Fruit fly (Drosophila melanogaster) whole organism, embryonic: ENCODE measurements around the gene lqfR.

ENCODE experiments used
- Aef1 ChIP-seq: fragments of 200-800 bp; sonication (Bioruptor generic); IDR thresholded peaks from 3 replicates; pipeline ENCODE4 v1.3.6; 2022; ENCODE audit warnings: missing biosample characterization, missing genetic modification characterization
- Atf6 ChIP-seq: fragments of 200-800 bp; sonication (Bioruptor generic); IDR thresholded peaks from 2 replicates; pipeline ENCODE4 v1.3.6; 2022; ENCODE audit warnings: missing biosample characterization, missing genetic modification characterization
- BEAF-32 ChIP-seq: fragments of 200-800 bp; sonication (Bioruptor generic); optimal IDR thresholded peaks from 3 replicates; lab custom pipeline; 2017; ENCODE audit warnings: missing biosample characterization, missing genetic modification characterization, mild to moderate bottlenecking, moderate library complexity, missing genetic modification reagents
- Bgb ChIP-seq: fragments of 200-800 bp; sonication (Bioruptor generic); IDR thresholded peaks from 2 replicates; pipeline ENCODE4 v1.3.6; 2022; ENCODE audit warnings: missing biosample characterization, missing genetic modification characterization; ENCODE audit not compliant: partially characterized antibody
- CG10274 ChIP-seq: fragments of 200-800 bp; sonication (Bioruptor generic); optimal IDR thresholded peaks from 3 replicates; lab custom pipeline; 2017; ENCODE audit warnings: missing biosample characterization, mild to moderate bottlenecking, missing genetic modification characterization
- CG10431 ChIP-seq: fragments of 200-800 bp; sonication (Bioruptor generic); optimal IDR thresholded peaks from 3 replicates; lab custom pipeline; 2018; ENCODE audit warnings: missing biosample characterization, mild to moderate bottlenecking, missing genetic modification characterization
- CG11695 ChIP-seq: fragments of 200-800 bp; sonication (Bioruptor generic); IDR thresholded peaks from 3 replicates; pipeline ENCODE4 v1.3.6; 2022; ENCODE audit warnings: missing biosample characterization, missing genetic modification characterization
- CG11723 ChIP-seq: fragments of 200-800 bp; sonication (Bioruptor generic); optimal IDR thresholded peaks from 2 replicates; lab custom pipeline; 2017; ENCODE audit warnings: missing biosample characterization, mild to moderate bottlenecking, missing genetic modification characterization
- CG12391 ChIP-seq: fragments of 200-800 bp; sonication (Bioruptor generic); optimal IDR thresholded peaks from 3 replicates; lab custom pipeline; 2018; ENCODE audit warnings: missing biosample characterization, mild to moderate bottlenecking, missing genetic modification characterization, moderate library complexity
- CG12744 ChIP-seq: fragments of 200-800 bp; sonication (Bioruptor generic); optimal IDR thresholded peaks from 2 replicates; lab custom pipeline; 2016; ENCODE audit warnings: missing biosample characterization, missing genetic modification characterization
- CG12769 ChIP-seq: fragments of 200-800 bp; sonication (Bioruptor generic); optimal IDR thresholded peaks from 2 replicates; lab custom pipeline; 2019; ENCODE audit warnings: missing biosample characterization, mild to moderate bottlenecking, missing genetic modification characterization, moderate library complexity
- CG14050 ChIP-seq: fragments of 200-800 bp; sonication (Bioruptor generic); IDR thresholded peaks from 3 replicates; pipeline ENCODE4 v1.3.6; 2022; ENCODE audit warnings: missing biosample characterization, missing genetic modification characterization
- CG1529 ChIP-seq: fragments of 200-800 bp; sonication (Bioruptor generic); optimal IDR thresholded peaks from 3 replicates; lab custom pipeline; 2018; ENCODE audit warnings: missing biosample characterization, missing genetic modification characterization
- CG17328 ChIP-seq: fragments of 200-800 bp; sonication (Bioruptor generic); IDR thresholded peaks from 2 replicates; pipeline ENCODE4 v1.3.6; 2022; ENCODE audit warnings: missing biosample characterization, missing genetic modification characterization
- CG1792 ChIP-seq: fragments of 200-800 bp; sonication (Bioruptor generic); optimal IDR thresholded peaks from 2 replicates; lab custom pipeline; 2016; ENCODE audit warnings: missing biosample characterization, missing genetic modification characterization
- CG32532 ChIP-seq: fragments of 200-800 bp; sonication (Bioruptor generic); IDR thresholded peaks from 2 replicates; pipeline ENCODE4 v1.3.6; 2022; ENCODE audit warnings: missing biosample characterization, missing genetic modification characterization
- CG34224 ChIP-seq: fragments of 200-800 bp; sonication (Bioruptor generic); IDR thresholded peaks from 3 replicates; pipeline ENCODE4 v1.3.6; 2022; ENCODE audit warnings: missing biosample characterization, missing genetic modification characterization; ENCODE audit not compliant: partially characterized antibody
- CG3726 ChIP-seq: fragments of 200-800 bp; sonication (Bioruptor generic); IDR thresholded peaks from 3 replicates; pipeline ENCODE4, ENCODE4 v1.3.6; 2022; ENCODE audit warnings: missing biosample characterization, missing genetic modification characterization
- CG4328 ChIP-seq: fragments of 200-800 bp; sonication (Bioruptor generic); optimal IDR thresholded peaks from 3 replicates; lab custom pipeline; 2017; ENCODE audit warnings: missing biosample characterization, missing genetic modification reagents, missing genetic modification characterization
- CG4617 ChIP-seq: fragments of 200-800 bp; sonication (Bioruptor generic); optimal IDR thresholded peaks from 3 replicates; lab custom pipeline; 2016; ENCODE audit warnings: missing biosample characterization, missing genetic modification characterization, borderline replicate concordance
- CG6175 ChIP-seq: fragments of 200-800 bp; sonication (Bioruptor generic); IDR thresholded peaks from 3 replicates; pipeline ENCODE4 v1.3.6; 2022; ENCODE audit warnings: missing biosample characterization, missing genetic modification characterization
- CG7963 ChIP-seq: fragments of 200-800 bp; sonication (Bioruptor generic); IDR thresholded peaks from 3 replicates; pipeline ENCODE4 v1.3.6; 2022; ENCODE audit warnings: missing biosample characterization, missing genetic modification characterization; ENCODE audit not compliant: partially characterized antibody
- CG8089 ChIP-seq: fragments of 200-800 bp; sonication (Bioruptor generic); optimal IDR thresholded peaks from 3 replicates; lab custom pipeline; 2016; ENCODE audit warnings: missing biosample characterization, missing genetic modification characterization
- Dip2 ChIP-seq: fragments of 200-800 bp; sonication (Bioruptor generic); IDR thresholded peaks from 2 replicates; pipeline ENCODE4 v1.3.6; 2022; ENCODE audit warnings: missing biosample characterization, missing genetic modification characterization
- Doc2 ChIP-seq: fragments of 200-800 bp; sonication (Bioruptor generic); IDR thresholded peaks from 2 replicates; pipeline ENCODE4 v1.3.6; 2022; ENCODE audit warnings: missing biosample characterization, missing genetic modification characterization
- HLH3B ChIP-seq: fragments of 200-800 bp; sonication (Bioruptor generic); IDR thresholded peaks from 2 replicates; pipeline ENCODE4 v1.3.6; 2022; ENCODE audit warnings: missing biosample characterization, missing genetic modification characterization
- HLH4C ChIP-seq: fragments of 200-800 bp; sonication (Bioruptor generic); IDR thresholded peaks from 3 replicates; pipeline ENCODE4 v1.3.6; 2022; ENCODE audit warnings: missing biosample characterization, missing genetic modification characterization; ENCODE audit not compliant: partially characterized antibody
- Mrtf ChIP-seq: fragments of 200-800 bp; sonication (Bioruptor generic); IDR thresholded peaks from 3 replicates; pipeline ENCODE4 v1.3.6; 2022; ENCODE audit warnings: missing biosample characterization, missing genetic modification characterization
- Nf-YA ChIP-seq: fragments of 200-800 bp; sonication (Bioruptor generic); IDR thresholded peaks from 2 replicates; pipeline ENCODE4 v1.3.6; 2022; ENCODE audit warnings: missing biosample characterization, missing genetic modification characterization
- Rfx ChIP-seq: fragments of 200-800 bp; sonication (Bioruptor generic); IDR thresholded peaks from 2 replicates; pipeline ENCODE4 v1.3.6; 2022; ENCODE audit warnings: missing biosample characterization, missing genetic modification characterization
- Scr ChIP-seq: fragments of 200-800 bp; sonication (Bioruptor generic); IDR thresholded peaks from 2 replicates; pipeline ENCODE4 v1.3.6; 2022; ENCODE audit warnings: missing biosample characterization, missing genetic modification characterization; ENCODE audit not compliant: partially characterized antibody
- Trl ChIP-seq, 3 experiments: fragments of >200 bp in 2 of 3; fragments of 200-800 bp in 1 of 3; sonication (Bioruptor generic) in 1 of 3; optimal IDR thresholded peaks; 2 replicates in 1 of 3; 3 replicates in 2 of 3; lab custom pipeline; 2016 to 2017; ENCODE audit warnings: missing biosample characterization in 1 of 3, missing genetic modification characterization in 1 of 3
- Xbp1 ChIP-seq: fragments of 200-800 bp; sonication (Bioruptor generic); optimal IDR thresholded peaks from 3 replicates; lab custom pipeline; 2016; ENCODE audit warnings: missing biosample characterization, mild to moderate bottlenecking, missing genetic modification characterization
- Xrp1 ChIP-seq: fragments of 200-800 bp; sonication (Bioruptor generic); IDR thresholded peaks from 2 replicates; pipeline ENCODE4 v1.3.6; 2022; ENCODE audit warnings: missing biosample characterization, missing genetic modification characterization
- al ChIP-seq: fragments of 200-800 bp; sonication (Bioruptor generic); IDR thresholded peaks from 2 replicates; pipeline ENCODE4 v1.3.6; 2022; ENCODE audit warnings: missing biosample characterization, missing genetic modification characterization
- aop ChIP-seq: fragments of 200-800 bp; sonication (Bioruptor generic); IDR thresholded peaks from 2 replicates; pipeline ENCODE4 v1.3.6; 2022; ENCODE audit warnings: missing biosample characterization, missing genetic modification characterization
- bowl ChIP-seq: fragments of 200-800 bp; sonication (Bioruptor generic); IDR thresholded peaks from 2 replicates; pipeline ENCODE4 v1.3.6; 2022; ENCODE audit warnings: missing biosample characterization, missing genetic modification characterization
- bsh ChIP-seq, 2 experiments: fragments of 200-800 bp; sonication (Bioruptor generic); optimal IDR thresholded peaks; 2 replicates each; lab custom pipeline; 2017 to 2018; ENCODE audit warnings: mild to moderate bottlenecking in 2 of 2, missing biosample characterization in 2 of 2, missing genetic modification characterization in 2 of 2, moderate library complexity in 1 of 2
- chm ChIP-seq: fragments of 200-800 bp; sonication (Bioruptor generic); IDR thresholded peaks from 2 replicates; pipeline ENCODE4 v1.3.6; 2022; ENCODE audit warnings: missing biosample characterization, missing genetic modification characterization
- cwo ChIP-seq: fragments of 200-800 bp; sonication (Bioruptor generic); optimal IDR thresholded peaks from 3 replicates; lab custom pipeline; 2017; ENCODE audit warnings: missing biosample characterization, missing genetic modification characterization, mild to moderate bottlenecking, moderate library complexity, missing genetic modification reagents
- dpn ChIP-seq, 2 experiments: fragments of 200-800 bp; sonication (Bioruptor generic); optimal IDR thresholded peaks; 3 replicates each; lab custom pipeline; 2016; ENCODE audit warnings: missing biosample characterization in 2 of 2, missing genetic modification characterization in 2 of 2
- fd96Cb ChIP-seq: fragments of 200-800 bp; sonication (Bioruptor generic); optimal IDR thresholded peaks from 2 replicates; lab custom pipeline; 2018; ENCODE audit warnings: missing biosample characterization, mild to moderate bottlenecking, missing genetic modification characterization, moderate library complexity
- gsb ChIP-seq: fragments of 200-800 bp; sonication (Bioruptor generic); IDR thresholded peaks from 2 replicates; pipeline ENCODE4 v1.3.6; 2022; ENCODE audit warnings: missing biosample characterization, missing genetic modification characterization
- jigr1 ChIP-seq: fragments of 200-800 bp; sonication (Bioruptor generic); IDR thresholded peaks from 3 replicates; pipeline ENCODE4 v1.3.6; 2022; ENCODE audit warnings: missing biosample characterization, missing genetic modification characterization
- lmd ChIP-seq: fragments of 200-800 bp; sonication (Bioruptor generic); IDR thresholded peaks from 2 replicates; pipeline ENCODE4 v1.3.6; 2022; ENCODE audit warnings: missing biosample characterization, missing genetic modification characterization
- luna ChIP-seq: fragments of 200-800 bp; sonication (Bioruptor generic); optimal IDR thresholded peaks from 2 replicates; lab custom pipeline; 2016; ENCODE audit warnings: missing biosample characterization, missing genetic modification characterization
- nau ChIP-seq: fragments of 200-800 bp; sonication (Bioruptor generic); optimal IDR thresholded peaks from 3 replicates; lab custom pipeline; 2017; ENCODE audit warnings: missing biosample characterization, mild to moderate bottlenecking, missing genetic modification characterization, missing genetic modification reagents
- pho ChIP-seq: fragments of 200-800 bp; sonication (Bioruptor generic); optimal IDR thresholded peaks from 2 replicates; lab custom pipeline; 2016; ENCODE audit warnings: missing biosample characterization, missing genetic modification characterization
- sima ChIP-seq: fragments of 200-800 bp; sonication (Bioruptor generic); optimal IDR thresholded peaks from 2 replicates; lab custom pipeline; 2016; ENCODE audit warnings: missing biosample characterization, missing genetic modification characterization
- usp ChIP-seq: fragments of >200 bp; optimal IDR thresholded peaks from 2 replicates; lab custom pipeline; 2017; ENCODE audit warnings: missing biosample characterization, missing genetic modification characterization
- wek ChIP-seq: fragments of 200-800 bp; sonication (Bioruptor generic); optimal IDR thresholded peaks from 3 replicates; lab custom pipeline; 2018; ENCODE audit warnings: missing biosample characterization, mild to moderate bottlenecking, missing genetic modification characterization, moderate library complexity

The lqfR gene

DNA sequence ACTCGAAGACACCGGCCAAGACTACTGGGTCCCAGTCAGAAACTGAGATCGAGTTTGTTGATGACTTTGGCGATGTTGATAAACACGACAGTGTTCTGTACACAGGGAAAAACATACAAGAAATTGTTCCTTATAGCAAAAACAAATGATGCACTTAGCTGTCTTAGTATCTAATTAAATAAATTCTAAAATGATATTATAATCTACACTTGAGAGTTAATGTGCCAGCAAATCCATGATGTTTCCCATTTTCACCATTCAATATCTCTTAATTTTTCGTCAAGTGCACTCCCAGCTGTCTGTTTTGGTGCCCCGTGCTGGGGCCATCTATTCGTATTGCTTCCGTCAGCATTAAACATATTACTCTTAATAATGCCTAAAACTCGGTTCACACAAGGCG, 10.9 kb upstream of the lqfR start (continued):
- TF ChIP-seq wek (GFP tag; lab: Kevin White, UChicago) (no peak), CG6175 (no peak), bsh (GFP tag; optimal IDR thresholded peaks at IDR 0.05; lab: Kevin White, UChicago) (peak; percentile 14 to 58), Scr (no peak), Rfx (GFP tag; lab: Robert Waterston, UW) (peak; percentile 80), CG14050 (no peak), Doc2 (GFP tag; lab: Robert Waterston, UW) (no peak), luna (GFP tag; lab: Kevin White, UChicago) (no peak), al (GFP tag; lab: Robert Waterston, UW) (peak; percentile 28; the same call in 1 of the 2 replicates), CG17328 (GFP tag; lab: Robert Waterston, UW) (peak; percentile 42; the same call in 1 of the 2 replicates), Dip2 (GFP tag; lab: Robert Waterston, UW) (no peak), CG7963 (GFP tag; lab: Robert Waterston, UW) (no peak), Xrp1 (peak; percentile 54; the same call in 1 of the 2 replicates), gsb (GFP tag; lab: Robert Waterston, UW) (0 out of 2 replicates have a peak, but pooled peaks have one; percentile 26), Nf-YA (GFP tag; lab: Robert Waterston, UW) (no peak), CG1792 (GFP tag; lab: Kevin White, UChicago) (no peak), Bgb (GFP tag; lab: Robert Waterston, UW) (no peak), CG11723 (GFP tag; lab: Kevin White, UChicago) (no peak), bowl (GFP tag; lab: Robert Waterston, UW) (no peak), CG11695 (GFP tag; lab: Robert Waterston, UW) (peak; percentile 51; the same call in 1 of the 3 replicates), cwo (GFP tag; lab: Kevin White, UChicago) (peak; percentile 25), Xbp1 (GFP tag; lab: Kevin White, UChicago) (peak; percentile 11), CG8089 (GFP tag; lab: Kevin White, UChicago) (no peak), BEAF-32 (no peak), nau (no peak), HLH4C (GFP tag; lab: Robert Waterston, UW) (no peak), Trl (optimal IDR thresholded peaks at IDR 0.05; lab: Kevin White, UChicago) (no peak), Trl (GFP tag; optimal IDR thresholded peaks at IDR 0.05; lab: Kevin White, UChicago) (no peak), CG32532 (peak; percentile 75), CG12391 (tag; lab: Kevin White, UChicago) (peak; percentile 5), Mrtf (GFP tag; lab: Robert Waterston, UW) (peak; percentile 62; the same call in 2 of the 3 replicates), chm (GFP tag; lab: Robert Waterston, UW) (no peak), CG10274 (no peak), dpn (GFP tag; optimal IDR thresholded peaks at IDR 0.05; lab: Kevin White, UChicago) (peak in 1 of 2 experiments; percentile 3), CG10431 (GFP tag; lab: Kevin White, UChicago) (no peak), usp (GFP tag; lab: Kevin White, UChicago) (no peak), CG12769 (tag; lab: Kevin White, UChicago) (peak; percentile 40), Atf6 (GFP tag; lab: Robert Waterston, UW) (peak; percentile 49; the same call in 1 of the 2 replicates), CG4328 (GFP tag; lab: Kevin White, UChicago) (no peak), CG3726 (GFP tag; lab: Robert Waterston, UW) (no peak), pho (GFP tag; lab: Kevin White, UChicago) (no peak), fd96Cb (tag; lab: Kevin White, UChicago) (peak; percentile 18), CG12744 (GFP tag; lab: Kevin White, UChicago) (no peak), sima (GFP tag; lab: Kevin White, UChicago) (no peak), aop (GFP tag; lab: Robert Waterston, UW) (no peak), CG34224 (GFP tag; lab: Robert Waterston, UW) (no peak), lmd (GFP tag; lab: Robert Waterston, UW) (peak; percentile 71), CG1529 (no peak), Aef1 (GFP tag; lab: Robert Waterston, UW) (peak; percentile 35; the same call in 1 of the 3 replicates), CG4617 (no peak), HLH3B (GFP tag; lab: Robert Waterston, UW) (peak; percentile 53; the same call in 1 of the 2 replicates), jigr1 (no peak)
